Worm (Caenorhabditis elegans) whole organism, L3 larva: Measurements from ENCODE around the gene flp-4.

Experiments used
- pha-4 ChIP-seq: fragments of 150-350 bp; optimal IDR thresholded peaks from 2 replicates; lab custom pipeline; 2014; ENCODE audit warnings: missing biosample characterization, missing genetic modification reagents, missing genetic modification characterization
- ztf-11 ChIP-seq: fragments of 150-350 bp; optimal IDR thresholded peaks from 2 replicates; lab custom pipeline; 2014; ENCODE audit warnings: missing biosample characterization, missing genetic modification characterization

DNA sequence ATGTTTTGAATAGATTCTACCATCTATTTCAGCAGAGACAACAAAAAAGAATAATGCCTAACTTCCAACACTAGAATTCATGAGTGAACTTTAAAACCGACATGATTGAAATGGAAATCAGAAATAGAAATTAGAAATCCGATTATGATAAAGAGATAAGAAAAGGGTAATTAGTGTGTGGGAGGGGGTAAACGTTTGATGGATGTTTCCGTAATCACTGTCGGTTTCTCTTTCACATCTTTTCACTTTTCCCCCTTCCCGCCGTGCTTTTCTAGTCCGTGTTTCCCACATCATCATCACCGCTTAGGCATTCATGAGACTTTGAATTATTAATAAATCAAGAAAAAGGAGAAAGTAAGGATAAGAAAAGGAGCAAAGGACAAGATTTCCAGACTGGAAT, 3.0 kb upstream of the flp-4 start:
- no peak for TF ChIP-seq ztf-11 (tag; lab: Kevin White, UChicago)
- TF ChIP-seq pha-4: no peak
